Fruit fly (Drosophila melanogaster) whole organism, pupa: Measurements from ENCODE around the gene SclA.
A peak's percentile ranks its signal among the peaks of the same experiment; 100 is the strongest.

Source experiments
- CG10348 ChIP-seq: fragments of 200-800 bp; sonication (Bioruptor generic); IDR thresholded peaks from 2 replicates; pipeline ENCODE4 v1.3.6; 2022; ENCODE audit warnings: missing biosample characterization, missing genetic modification characterization
- CG12605 ChIP-seq: fragments of 200-800 bp; sonication (Bioruptor generic); IDR thresholded peaks from 2 replicates; pipeline ENCODE4 v1.3.6; 2022; ENCODE audit warnings: missing biosample characterization, missing genetic modification characterization
- CG13204 ChIP-seq: fragments of 200-800 bp; sonication (Bioruptor generic); optimal IDR thresholded peaks from 2 replicates; lab custom pipeline; 2018; ENCODE audit warnings: missing biosample characterization, mild to moderate bottlenecking, missing genetic modification characterization, moderate library complexity
- CG14655 ChIP-seq: fragments of 200-800 bp; sonication (Bioruptor generic); optimal IDR thresholded peaks from 3 replicates; lab custom pipeline; 2017; ENCODE audit warnings: mild to moderate bottlenecking, missing biosample characterization, missing genetic modification reagents, missing genetic modification characterization
- CG15710 ChIP-seq: fragments of 200-800 bp; sonication (Bioruptor generic); optimal IDR thresholded peaks from 2 replicates; lab custom pipeline; 2018; ENCODE audit warnings: missing biosample characterization, mild to moderate bottlenecking, missing genetic modification characterization, moderate library complexity
- CG17806 ChIP-seq: fragments of 200-800 bp; sonication (Bioruptor generic); optimal IDR thresholded peaks from 2 replicates; lab custom pipeline; 2018; ENCODE audit warnings: missing biosample characterization, mild to moderate bottlenecking, missing genetic modification characterization, moderate library complexity
- CG32121 ChIP-seq: fragments of 200-800 bp; sonication (Bioruptor generic); IDR thresholded peaks from 2 replicates; pipeline ENCODE4 v1.3.6; 2022; ENCODE audit warnings: missing biosample characterization, missing genetic modification characterization
- CG34367 ChIP-seq: fragments of 200-800 bp; sonication (Bioruptor generic); optimal IDR thresholded peaks from 2 replicates; lab custom pipeline; 2018; ENCODE audit warnings: missing biosample characterization, mild to moderate bottlenecking, missing genetic modification characterization
- CG4496 ChIP-seq: fragments of 200-800 bp; sonication (Bioruptor generic); IDR thresholded peaks from 3 replicates; pipeline ENCODE4 v1.3.6; 2022; ENCODE audit warnings: missing biosample characterization, missing genetic modification characterization
- CG8159 ChIP-seq: fragments of 200-800 bp; sonication (Bioruptor generic); optimal IDR thresholded peaks from 3 replicates; lab custom pipeline; 2018; ENCODE audit warnings: missing biosample characterization, mild to moderate bottlenecking, missing genetic modification characterization, moderate library complexity
- CG8301 ChIP-seq: fragments of 200-800 bp; sonication (Bioruptor generic); optimal IDR thresholded peaks from 2 replicates; lab custom pipeline; 2018; ENCODE audit warnings: missing biosample characterization, mild to moderate bottlenecking, missing genetic modification characterization
- CG9948 ChIP-seq: fragments of 200-800 bp; sonication (Bioruptor generic); optimal IDR thresholded peaks from 2 replicates; lab custom pipeline; 2018; ENCODE audit warnings: missing biosample characterization, mild to moderate bottlenecking, missing genetic modification characterization, moderate library complexity
- D1 ChIP-seq: fragments of 200-800 bp; sonication (Bioruptor generic); optimal IDR thresholded peaks from 2 replicates; lab custom pipeline; 2018; ENCODE audit warnings: missing biosample characterization, mild to moderate bottlenecking, missing genetic modification characterization, moderate library complexity
- EcR ChIP-seq: fragments of 200-800 bp; sonication (Bioruptor generic); optimal IDR thresholded peaks from 3 replicates; lab custom pipeline; 2019; ENCODE audit warnings: missing biosample characterization, missing genetic modification characterization, mild to moderate bottlenecking, moderate library complexity, missing genetic modification reagents
- Ets98B ChIP-seq: fragments of 200-800 bp; sonication (Bioruptor generic); IDR thresholded peaks from 2 replicates; pipeline ENCODE4 v1.3.6; 2022; ENCODE audit warnings: missing biosample characterization, missing genetic modification characterization
- Pif1A ChIP-seq: fragments of 200-800 bp; sonication (Bioruptor generic); optimal IDR thresholded peaks from 3 replicates; lab custom pipeline; 2016; ENCODE audit warnings: missing biosample characterization, missing genetic modification characterization
- Pif1B ChIP-seq: fragments of 200-800 bp; sonication (Bioruptor generic); optimal IDR thresholded peaks from 3 replicates; lab custom pipeline; 2016; ENCODE audit warnings: missing biosample characterization, missing genetic modification characterization
- Snoo ChIP-seq: fragments of 200-800 bp; sonication (Bioruptor generic); optimal IDR thresholded peaks from 3 replicates; lab custom pipeline; 2017; ENCODE audit warnings: missing biosample characterization, mild to moderate bottlenecking, missing genetic modification characterization, inconsistent platforms
- fd96Ca ChIP-seq: fragments of 200-800 bp; sonication (Bioruptor generic); IDR thresholded peaks from 3 replicates; pipeline ENCODE4 v1.3.6; 2022; ENCODE audit warnings: missing biosample characterization, missing genetic modification characterization
- gl ChIP-seq: fragments of 200-800 bp; sonication (Bioruptor generic); optimal IDR thresholded peaks from 2 replicates; lab custom pipeline; 2018; ENCODE audit warnings: missing biosample characterization, mild to moderate bottlenecking, missing genetic modification characterization
- rn ChIP-seq: fragments of 200-800 bp; sonication (Bioruptor generic); IDR thresholded peaks from 2 replicates; pipeline ENCODE4 v1.3.6; 2022; ENCODE audit warnings: missing biosample characterization, missing genetic modification characterization

Gene SclA

DNA sequence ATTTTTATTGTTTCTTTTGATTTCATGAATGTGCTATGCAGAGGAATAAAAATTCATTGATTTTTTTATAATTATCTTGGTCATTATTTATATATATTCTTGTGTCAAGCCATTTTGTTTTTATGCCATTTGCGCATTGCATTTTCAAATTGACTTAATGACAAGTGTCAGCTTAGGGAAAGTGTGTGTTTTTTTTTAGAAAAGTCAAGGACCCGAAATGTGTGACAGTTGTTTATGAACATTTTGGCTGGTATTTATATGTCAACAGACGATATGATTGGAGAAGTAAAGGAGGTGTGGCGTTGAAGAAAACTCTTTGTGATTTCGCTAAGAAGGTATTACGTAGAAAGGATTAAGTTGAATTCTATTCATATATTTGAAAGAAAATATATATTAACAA, at the start of gene SclA, which contains the start of gene SclB:
Gene SclA (plus strand): TSS at position 301 of the 400 bp plus-strand sequence.
Gene SclB (plus strand): TSS at position 301 of the 400 bp plus-strand sequence.
- TF ChIP-seq CG9948 (tag; lab: Kevin White, UChicago) (no peak), CG15710 (no peak), CG10348 (GFP tag; lab: Robert Waterston, UW) (no peak), CG14655 (GFP tag; lab: Kevin White, UChicago) (no peak)
- TF ChIP-seq, all 21 proteins: peak for 0

DNA sequence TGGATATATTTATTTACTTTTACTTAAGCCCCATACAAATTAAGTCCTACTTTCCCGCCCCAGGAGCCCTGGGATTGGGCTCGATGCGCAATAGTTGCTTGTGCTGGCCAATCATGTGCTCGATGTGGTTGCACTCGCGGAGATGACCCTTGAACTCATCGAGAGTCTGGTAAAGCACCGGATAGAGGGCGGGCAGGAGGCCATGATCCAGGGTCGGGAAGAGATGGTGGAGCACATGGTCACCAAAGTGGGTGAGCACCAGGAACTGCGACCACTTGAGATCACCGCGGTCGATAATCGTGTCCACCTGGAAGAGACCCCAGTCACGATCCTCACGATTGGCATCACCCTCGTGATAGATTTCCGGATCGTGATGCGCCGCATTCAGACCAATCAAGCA, 48.9 kb upstream of the SclA start:
- TF ChIP-seq EcR (GFP tag; lab: Kevin White, UChicago) (no peak), fd96Ca (no peak), rn (GFP tag; lab: Robert Waterston, UW) (no peak), CG15710 (no peak), D1 (no peak), Pif1B (GFP tag; lab: Kevin White, UChicago) (no peak), CG9948 (tag; lab: Kevin White, UChicago) (no peak), CG8159 (tag; lab: Kevin White, UChicago) (no peak), Pif1A (GFP tag; lab: Kevin White, UChicago) (no peak), CG13204 (GFP tag; lab: Kevin White, UChicago) (no peak), gl (no peak), CG8301 (tag; lab: Kevin White, UChicago) (no peak), CG14655 (GFP tag; lab: Kevin White, UChicago) (no peak)

DNA sequence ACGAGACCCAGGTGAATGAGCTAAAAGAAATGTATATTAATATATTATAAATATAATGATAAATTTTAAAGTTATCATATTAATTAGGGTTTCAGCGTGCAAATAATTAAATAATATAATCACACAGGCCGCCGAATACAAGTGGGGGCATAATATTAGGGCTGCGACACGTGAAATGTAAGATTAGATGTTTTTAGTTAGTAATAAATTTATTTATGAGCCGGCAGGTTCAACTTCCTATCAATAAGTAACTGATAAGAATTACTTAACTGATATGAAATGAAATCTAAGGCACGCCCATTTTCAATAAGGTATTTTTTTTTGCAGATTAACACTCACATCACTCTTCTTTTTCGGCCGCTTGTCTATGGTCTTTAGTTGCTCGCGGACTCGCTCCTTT, 47.9 kb upstream of the SclA start:
- TF ChIP-seq EcR (GFP tag; lab: Kevin White, UChicago) (no peak), CG13204 (GFP tag; lab: Kevin White, UChicago) (no peak), CG34367 (tag; lab: Kevin White, UChicago) (no peak), D1 (no peak), Ets98B (GFP tag; lab: Robert Waterston, UW) (no peak), rn (GFP tag; lab: Robert Waterston, UW) (no peak)
- TF ChIP-seq, all 21 proteins: peak for 0

DNA sequence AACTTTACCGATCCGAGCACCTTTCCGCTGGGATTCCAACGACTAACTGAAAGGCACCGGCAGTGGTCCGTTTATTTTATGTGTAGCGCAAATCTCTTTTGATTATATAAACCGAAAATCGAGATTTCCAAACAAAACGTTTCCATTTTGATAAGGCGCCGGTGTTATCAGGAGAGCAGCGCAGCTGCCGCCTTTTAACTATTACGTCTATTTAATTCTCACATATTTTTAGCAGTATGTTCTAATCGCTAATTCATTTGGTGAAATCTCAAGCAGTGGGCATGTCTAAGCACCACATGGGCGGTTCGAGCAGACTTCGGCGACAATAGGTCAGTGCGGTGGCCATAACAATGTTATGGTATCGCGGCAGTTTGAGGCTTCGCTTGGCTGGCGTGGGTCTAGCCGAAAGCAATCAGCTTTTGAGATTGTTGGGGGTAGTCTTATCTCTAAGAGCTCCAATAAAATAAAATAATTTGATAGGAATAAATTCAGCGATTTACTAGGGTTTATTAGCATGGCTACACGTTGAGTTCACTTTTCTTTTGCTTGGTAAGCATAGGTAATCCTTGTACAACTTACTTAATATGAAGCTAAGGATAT, 47.0 kb upstream of the SclA start, which contains the start of gene Cyt-b5-r:
Gene Cyt-b5-r (minus strand): TSS at position 51 of the 600 bp plus-strand sequence.
- no peak for TF ChIP-seq gl
- no peak for TF ChIP-seq CG12605 (GFP tag; lab: Robert Waterston, UW)
- no peak for TF ChIP-seq CG14655 (GFP tag; lab: Kevin White, UChicago)
- no peak for TF ChIP-seq CG13204 (GFP tag; lab: Kevin White, UChicago)
- no peak for TF ChIP-seq CG34367 (tag; lab: Kevin White, UChicago)
- no peak for TF ChIP-seq CG8159 (tag; lab: Kevin White, UChicago)
- TF ChIP-seq Pif1B (GFP tag; lab: Kevin White, UChicago), result no peak
- TF ChIP-seq Snoo (tag; lab: Kevin White, UChicago), result no peak
- TF ChIP-seq CG4496 (GFP tag; lab: Robert Waterston, UW), result no peak
- TF ChIP-seq CG32121 (GFP tag; lab: Robert Waterston, UW), result no peak

DNA sequence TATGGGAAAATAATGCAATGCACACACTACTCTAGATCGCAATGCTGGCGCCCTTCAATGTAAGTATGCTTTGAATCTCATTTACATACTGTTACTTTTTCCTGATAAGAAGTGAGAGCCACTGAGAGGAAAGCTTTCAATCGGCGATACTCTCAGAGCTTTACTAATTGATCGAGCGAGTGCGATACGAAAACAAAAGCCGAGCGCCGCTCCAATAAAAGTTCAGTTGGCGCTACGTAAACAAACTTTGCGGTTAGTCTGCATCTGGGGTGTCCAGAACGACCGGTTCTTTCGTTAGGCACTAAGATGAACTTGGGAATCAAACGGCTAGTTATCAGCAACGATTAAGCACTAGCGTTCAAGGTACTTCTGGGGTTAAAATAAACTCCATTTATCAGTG, 46.4 kb upstream of the SclA start, which contains the start of gene CG17928:
Gene CG17928 (plus strand): TSS at position 224 of the 400 bp plus-strand sequence.
- TF ChIP-seq CG4496 (GFP tag; lab: Robert Waterston, UW) (peak; percentile 63; the same call in 2 of the 3 replicates), Pif1B (GFP tag; lab: Kevin White, UChicago) (no peak)
- TF ChIP-seq, all 21 proteins: peak for 1

DNA sequence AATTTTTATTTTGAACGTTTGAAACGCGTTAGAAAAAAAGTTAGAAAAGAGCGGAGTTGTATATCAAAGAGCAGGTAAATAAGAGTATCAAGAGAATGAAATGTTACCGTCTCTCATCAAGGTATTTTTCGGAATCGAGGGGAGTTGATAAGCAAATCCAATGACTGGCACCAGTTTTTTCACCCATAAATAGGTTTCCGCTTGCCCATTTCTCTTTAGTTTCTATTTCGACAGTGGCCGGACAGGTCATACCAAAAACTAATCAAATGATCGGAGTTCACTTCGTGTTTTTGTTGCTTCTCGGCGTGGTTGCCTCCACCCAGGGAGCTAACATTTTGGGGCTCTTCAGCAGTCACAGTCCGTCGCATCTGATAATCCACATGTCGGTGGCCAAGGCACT, 43.8 kb upstream of the SclA start, which contains the start of gene Ugt37C2:
Gene Ugt37C2 (plus strand): TSS at position 242 of the 400 bp plus-strand sequence.
- no peak for TF ChIP-seq CG13204 (GFP tag; lab: Kevin White, UChicago)
- TF ChIP-seq CG15710, result no peak
- TF ChIP-seq CG10348 (GFP tag; lab: Robert Waterston, UW), result no peak
- TF ChIP-seq CG34367 (tag; lab: Kevin White, UChicago), result no peak
- TF ChIP-seq Pif1B (GFP tag; lab: Kevin White, UChicago), result no peak
- TF ChIP-seq EcR (GFP tag; lab: Kevin White, UChicago), result no peak
- no peak for TF ChIP-seq CG8159 (tag; lab: Kevin White, UChicago)
- no peak for TF ChIP-seq fd96Ca
- TF ChIP-seq CG17806 (tag; lab: Kevin White, UChicago), result no peak
- no peak for TF ChIP-seq rn (GFP tag; lab: Robert Waterston, UW)
- no peak for TF ChIP-seq CG32121 (GFP tag; lab: Robert Waterston, UW)
- TF ChIP-seq D1, result no peak
- TF ChIP-seq gl, result no peak
- no peak for TF ChIP-seq Ets98B (GFP tag; lab: Robert Waterston, UW)
- TF ChIP-seq Pif1A (GFP tag; lab: Kevin White, UChicago), result no peak

DNA sequence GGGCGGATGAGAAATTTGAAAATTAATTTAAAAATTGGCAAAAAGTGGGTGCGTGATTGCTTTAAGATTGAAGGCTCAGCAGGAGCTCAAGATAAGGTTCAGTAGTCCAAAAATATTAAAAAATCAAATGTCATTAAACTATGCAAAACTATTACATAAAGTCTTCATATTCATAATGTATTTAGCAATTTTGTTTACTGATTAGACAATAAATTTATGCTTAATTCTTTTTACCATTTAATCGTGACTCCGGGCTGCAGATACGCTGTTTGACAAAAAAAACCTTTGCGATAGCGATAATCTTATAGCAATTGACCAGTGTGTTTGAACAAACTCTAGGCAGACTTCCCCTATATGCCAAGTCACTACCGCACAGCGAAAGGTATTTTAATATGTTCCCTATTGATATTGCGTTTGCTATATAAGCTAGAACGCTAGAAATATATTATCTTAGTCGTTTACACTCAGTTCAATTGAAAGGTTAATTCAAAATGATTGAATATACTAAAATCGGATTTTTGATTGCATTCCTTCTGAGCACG, 41.6 kb upstream of the SclA start, which contains the start of gene Ugt37E1:
Gene Ugt37E1 (plus strand): TSS at position 492 of the 542 bp plus-strand sequence.
- TF ChIP-seq Ets98B (GFP tag; lab: Robert Waterston, UW) (no peak), EcR (GFP tag; lab: Kevin White, UChicago) (no peak), CG34367 (tag; lab: Kevin White, UChicago) (no peak)
